Worm (Caenorhabditis elegans) whole organism, early embryonic: Measurements from ENCODE around the gene F07G6.10.
"Not testable (repeated sequence)": the region's sequence is repeated elsewhere in the genome, so short reads cannot be mapped to it uniquely, and the experiment has no call there.

Source experiments
- B0310.2 ChIP-seq: sonication (generic microtip); optimal IDR thresholded peaks from 2 replicates; lab custom pipeline; 2016; ENCODE audit warnings: mild to moderate bottlenecking, missing genetic modification characterization, missing compliant biosample characterization
- F13C5.2 ChIP-seq: sonication (generic microtip); optimal IDR thresholded peaks from 2 replicates; lab custom pipeline; 2017; ENCODE audit warnings: mild to moderate bottlenecking, missing genetic modification characterization, inconsistent platforms, missing compliant biosample characterization
- aly-1 ChIP-seq: sonication (generic microtip); optimal IDR thresholded peaks from 2 replicates; lab custom pipeline; 2016; ENCODE audit warnings: missing genetic modification characterization, missing compliant biosample characterization
- ama-1 ChIP-seq: fragments of 150-350 bp; optimal IDR thresholded peaks from 2 replicates; lab custom pipeline; 2014
- ceh-13 ChIP-seq: fragments of 200-800 bp; sonication (Bioruptor generic); optimal IDR thresholded peaks from 2 replicates; lab custom pipeline; 2018; ENCODE audit warnings: mild to moderate bottlenecking, missing genetic modification characterization, missing compliant biosample characterization
- ceh-36 ChIP-seq: sonication (generic microtip); optimal IDR thresholded peaks from 2 replicates; lab custom pipeline; 2016; ENCODE audit warnings: missing genetic modification characterization, inconsistent platforms, missing compliant biosample characterization
- ets-7 ChIP-seq: sonication (generic microtip); optimal IDR thresholded peaks from 2 replicates; lab custom pipeline; 2016; ENCODE audit warnings: missing genotype, missing genetic modification characterization, missing compliant biosample characterization
- flt-1 ChIP-seq: fragments of 200-800 bp; sonication (Bioruptor generic); IDR thresholded peaks from 2 replicates; pipeline ENCODE4 v1.3.6; 2022; ENCODE audit warnings: missing genetic modification characterization, missing compliant biosample characterization
- hmbx-1 ChIP-seq: sonication (generic microtip); optimal IDR thresholded peaks from 2 replicates; lab custom pipeline; 2016; ENCODE audit warnings: mild to moderate bottlenecking, missing genetic modification characterization, missing compliant biosample characterization
- hmg-4 ChIP-seq: fragments of 200-800 bp; sonication (Bioruptor generic); optimal IDR thresholded peaks from 2 replicates; lab custom pipeline; 2018; ENCODE audit warnings: mild to moderate bottlenecking, missing genetic modification characterization, missing compliant biosample characterization
- hnd-1 ChIP-seq: sonication (generic microtip); optimal IDR thresholded peaks from 2 replicates; lab custom pipeline; 2016; ENCODE audit warnings: missing genetic modification characterization, missing compliant biosample characterization
- pes-1 ChIP-seq: fragments of 200-800 bp; sonication (Bioruptor generic); IDR thresholded peaks from 2 replicates; pipeline ENCODE4 v1.3.6; 2022; ENCODE audit warnings: missing genetic modification reagents, missing genetic modification characterization, missing compliant biosample characterization
- scrt-1 ChIP-seq: fragments of 200-800 bp; sonication (Bioruptor generic); IDR thresholded peaks from 2 replicates; pipeline ENCODE4 v1.3.6; 2022; ENCODE audit warnings: missing genetic modification characterization, missing compliant biosample characterization
- sea-1 ChIP-seq: fragments of 200-800 bp; sonication (Bioruptor generic); conservative IDR thresholded peaks from 2 replicates; pipeline ENCODE4 v1.3.6; 2022; ENCODE audit warnings: missing genetic modification characterization, missing compliant biosample characterization
- tbx-11 ChIP-seq: fragments of 200-800 bp; sonication (Bioruptor generic); IDR thresholded peaks from 2 replicates; pipeline ENCODE4 v1.3.6; 2022; ENCODE audit warnings: missing genetic modification characterization, missing compliant biosample characterization
- tbx-37 ChIP-seq: fragments of 200-800 bp; sonication (Bioruptor generic); conservative IDR thresholded peaks from 2 replicates; pipeline ENCODE4 v1.3.6; 2022; ENCODE audit warnings: missing genetic modification reagents, missing genetic modification characterization, missing compliant biosample characterization
- tra-4 ChIP-seq: sonication (generic microtip); optimal IDR thresholded peaks from 2 replicates; lab custom pipeline; 2017; ENCODE audit warnings: missing genetic modification characterization, missing compliant biosample characterization

The F07G6.10 gene

DNA sequence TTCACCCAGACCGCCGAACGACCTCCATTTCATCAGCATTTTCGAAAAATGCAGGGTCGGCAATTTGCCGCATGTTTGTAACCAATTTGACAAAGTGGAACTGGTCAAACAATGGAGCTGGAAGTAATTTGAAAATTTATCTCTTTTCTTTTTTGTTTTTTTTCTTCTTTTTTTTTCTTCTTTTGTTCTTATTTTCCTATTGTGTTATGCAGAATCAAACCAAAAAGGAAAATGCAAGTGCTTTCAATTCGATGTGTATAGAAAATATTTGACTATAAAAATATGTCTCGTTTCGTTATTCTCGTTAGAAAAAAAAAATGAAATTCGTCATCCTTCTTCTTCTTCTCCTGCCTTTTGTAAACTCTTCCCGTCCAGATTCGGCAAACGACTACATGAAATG, at the start of gene F07G6.10:
Gene F07G6.10 (plus strand): TSS at position 301 of the 400 bp plus-strand sequence.
- no peak for TF ChIP-seq hmbx-1 (tag; lab: Kevin White, UChicago)
- TF ChIP-seq ets-7 (tag; lab: Kevin White, UChicago): no peak
- no peak for TF ChIP-seq ceh-36 (tag; lab: Kevin White, UChicago)
- TF ChIP-seq B0310.2: no peak
- no peak for TF ChIP-seq sea-1
- TF ChIP-seq F13C5.2: no peak
- no peak for TF ChIP-seq ceh-13 (GFP tag; lab: Kevin White, UChicago)
- TF ChIP-seq flt-1 (GFP tag; lab: Robert Waterston, UW): no peak
- no peak for TF ChIP-seq pes-1 (GFP tag; lab: Robert Waterston, UW)

DNA sequence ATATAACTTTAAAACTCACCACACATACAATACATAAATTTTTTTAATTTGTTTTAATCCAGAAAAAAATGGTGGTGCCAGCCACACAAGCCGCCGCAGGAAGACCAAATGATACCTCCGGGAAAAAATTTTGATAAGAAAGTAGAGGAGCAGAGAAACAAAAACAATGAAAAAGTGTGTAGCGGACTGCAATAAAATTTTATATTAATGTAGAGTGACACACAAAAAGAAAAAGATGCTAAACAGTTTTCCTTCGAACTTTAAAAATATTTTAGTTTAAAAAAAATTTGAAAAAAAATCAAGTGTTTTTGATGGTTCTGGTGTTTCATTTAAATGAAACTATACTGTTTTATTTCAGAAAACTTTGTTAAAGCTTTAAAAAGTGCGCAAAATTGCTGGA, 47.7 kb upstream of the F07G6.10 start, which contains the start of gene C36C9.12:
Gene C36C9.12 (minus strand): TSS at position 101 of the 400 bp plus-strand sequence.
- not testable (repeated sequence) for TF ChIP-seq B0310.2; tra-4; flt-1 (GFP tag; lab: Robert Waterston, UW)

DNA sequence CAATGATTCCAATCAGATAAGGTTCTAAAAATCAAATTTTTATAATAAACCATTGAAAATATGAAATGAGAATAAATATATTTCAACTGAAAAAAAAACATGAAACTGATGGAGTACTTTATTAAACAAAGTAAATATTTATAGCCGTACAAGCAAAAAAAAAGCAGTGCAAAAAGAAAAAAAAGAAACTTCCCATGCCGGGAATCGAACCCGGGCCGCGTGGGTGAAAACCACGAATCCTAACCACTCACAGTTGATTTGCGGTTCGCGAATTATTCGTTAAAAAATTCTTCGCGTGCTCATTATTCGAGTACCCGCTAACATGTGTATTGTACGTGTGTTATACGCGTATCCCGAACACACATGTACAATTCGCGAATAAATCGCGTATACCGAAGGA, 46.8 kb upstream of the F07G6.10 start, which contains the start of gene C36C9.6:
Gene C36C9.6 (minus strand): TSS at position 101 of the 400 bp plus-strand sequence.
- not testable (repeated sequence) for TF ChIP-seq ama-1 (lab: Kevin White, UChicago); F13C5.2; hnd-1 (tag; lab: Kevin White, UChicago)

ce11 chrX:1696879-1697278, 40.8 kb upstream of the F07G6.10 start, which contains the start of gene C36C9.4:
TSS of gene C36C9.4 (minus strand) at chrX:1696979.
- not testable (repeated sequence) for TF ChIP-seq F13C5.2; flt-1 (GFP tag; lab: Robert Waterston, UW); ceh-36 (tag; lab: Kevin White, UChicago)

DNA sequence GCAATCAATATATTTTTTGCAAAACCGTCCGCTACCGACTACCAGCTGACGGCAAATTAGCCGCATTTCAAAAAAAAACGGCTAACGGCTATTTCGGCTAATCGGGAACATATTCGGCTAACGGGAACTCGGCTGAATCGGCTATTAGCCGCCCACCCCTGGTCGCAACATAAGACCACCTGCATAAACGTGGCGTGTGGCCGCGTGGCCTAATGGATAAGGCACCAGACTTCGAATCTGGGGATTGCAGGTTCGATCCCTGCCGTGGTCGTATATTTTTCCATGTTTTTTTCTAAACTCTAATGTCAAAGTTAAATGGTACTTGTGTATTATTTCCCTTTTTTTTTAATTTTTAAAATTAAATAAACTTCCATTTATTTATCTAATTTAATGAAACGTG, 39.2 kb upstream of the F07G6.10 start:
- TF ChIP-seq tra-4 (no peak), ama-1 (lab: Kevin White, UChicago) (no peak), hmg-4 (GFP tag; lab: Kevin White, UChicago) (no peak), flt-1 (GFP tag; lab: Robert Waterston, UW) (no peak), pes-1 (GFP tag; lab: Robert Waterston, UW) (no peak), aly-1 (tag; lab: Kevin White, UChicago) (no peak), F13C5.2 (no peak), ceh-13 (GFP tag; lab: Kevin White, UChicago) (no peak), tbx-11 (GFP tag; lab: Robert Waterston, UW) (no peak), tbx-37 (no peak), ets-7 (tag; lab: Kevin White, UChicago) (no peak)

ce11 chrX:1703049-1703448, 34.7 kb upstream of the F07G6.10 start:
- no peak for TF ChIP-seq hnd-1 (tag; lab: Kevin White, UChicago)
- no peak for TF ChIP-seq sea-1
- TF ChIP-seq F13C5.2: no peak
- TF ChIP-seq tbx-11 (GFP tag; lab: Robert Waterston, UW): no peak
- TF ChIP-seq ceh-13 (GFP tag; lab: Kevin White, UChicago): no peak
- TF ChIP-seq scrt-1 (GFP tag; lab: Robert Waterston, UW): no peak
- TF ChIP-seq tra-4: no peak
- TF ChIP-seq ama-1 (lab: Kevin White, UChicago): no peak

DNA sequence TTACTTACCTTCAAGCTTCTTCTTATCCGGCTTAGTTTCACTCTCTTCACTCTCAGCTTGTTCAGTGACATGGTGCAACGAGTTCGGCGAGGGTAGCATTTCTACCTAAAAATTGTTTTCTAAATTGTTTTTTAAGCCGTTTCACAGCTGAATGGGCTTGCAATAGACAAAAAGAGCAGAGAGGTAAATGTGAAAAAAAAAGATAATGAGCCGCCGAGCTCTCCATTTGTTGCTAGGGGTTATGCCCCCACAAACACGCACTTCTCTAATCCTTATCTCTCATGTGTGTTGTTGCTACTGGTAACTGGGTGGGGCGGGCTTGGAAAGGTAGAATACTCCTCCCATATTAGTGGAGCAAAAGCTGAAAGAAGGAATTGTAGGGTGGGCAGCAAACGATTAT, 33.9 kb upstream of the F07G6.10 start, which contains the start of gene C36C9.5:
Gene C36C9.5 (minus strand): TSS at position 101 of the 400 bp plus-strand sequence.
- TF ChIP-seq hmg-4 (GFP tag; lab: Kevin White, UChicago): no peak
- no peak for TF ChIP-seq ceh-13 (GFP tag; lab: Kevin White, UChicago)
- TF ChIP-seq scrt-1 (GFP tag; lab: Robert Waterston, UW): no peak
- TF ChIP-seq pes-1 (GFP tag; lab: Robert Waterston, UW): no peak

ce11 chrX:1706538-1706937, 31.2 kb upstream of the F07G6.10 start, which contains the start of gene F07G6.5:
TSS of gene F07G6.5 (minus strand) at chrX:1706638.
- TF ChIP-seq aly-1 (tag; lab: Kevin White, UChicago): no peak
- no peak for TF ChIP-seq sea-1
- TF ChIP-seq hmbx-1 (tag; lab: Kevin White, UChicago): no peak
- TF ChIP-seq F13C5.2: no peak
- no peak for TF ChIP-seq tbx-37
- TF ChIP-seq ceh-36 (tag; lab: Kevin White, UChicago): no peak
- no peak for TF ChIP-seq ama-1 (lab: Kevin White, UChicago)
- no peak for TF ChIP-seq ceh-13 (GFP tag; lab: Kevin White, UChicago)
- no peak for TF ChIP-seq hmg-4 (GFP tag; lab: Kevin White, UChicago)
- no peak for TF ChIP-seq tra-4
- TF ChIP-seq B0310.2: no peak
- TF ChIP-seq scrt-1 (GFP tag; lab: Robert Waterston, UW): no peak
- TF ChIP-seq pes-1 (GFP tag; lab: Robert Waterston, UW): no peak
- no peak for TF ChIP-seq tbx-11 (GFP tag; lab: Robert Waterston, UW)

ce11 chrX:1712538-1712937, 25.2 kb upstream of the F07G6.10 start, which contains the start of gene fbxa-52:
TSS of gene fbxa-52 (minus strand) at chrX:1712638.
- TF ChIP-seq sea-1 (no peak), tra-4 (no peak), tbx-37 (no peak), ceh-36 (tag; lab: Kevin White, UChicago) (no peak)
